Worm (Caenorhabditis elegans) whole organism, midembryonic: ENCODE results near the gene ZK945.8.

Experiments used
- T22C8.4 ChIP-seq: fragments of 200-800 bp; sonication (Bioruptor generic); IDR thresholded peaks from 2 replicates; pipeline ENCODE4 v1.3.6; 2022; ENCODE audit warnings: missing genetic modification characterization, missing compliant biosample characterization
- cog-1 ChIP-seq: sonication (generic microtip); optimal IDR thresholded peaks from 2 replicates; lab custom pipeline; 2016; ENCODE audit warnings: missing genetic modification characterization, missing compliant biosample characterization
- flt-1 ChIP-seq: fragments of 200-800 bp; sonication (Bioruptor generic); IDR thresholded peaks from 2 replicates; pipeline ENCODE4 v1.3.6; 2022; ENCODE audit warnings: missing genetic modification characterization, missing compliant biosample characterization
- klf-2 ChIP-seq: fragments of 200-800 bp; sonication (Bioruptor generic); conservative IDR thresholded peaks from 2 replicates; pipeline ENCODE4 v1.3.6; 2022; ENCODE audit warnings: missing genetic modification reagents, missing genetic modification characterization, missing compliant biosample characterization
- med-1 ChIP-seq: sonication (generic microtip); optimal IDR thresholded peaks from 2 replicates; lab custom pipeline; 2017; ENCODE audit warnings: missing genetic modification characterization, mild to moderate bottlenecking, missing compliant biosample characterization, antibody characterized with exemption, missing genetic modification reagents; ENCODE audit not compliant: insufficient read depth
- ref-1 ChIP-seq: fragments of 200-800 bp; sonication (Bioruptor generic); conservative IDR thresholded peaks from 2 replicates; pipeline ENCODE4 v1.3.6; 2022; ENCODE audit warnings: missing genetic modification reagents, missing genetic modification characterization, missing compliant biosample characterization
- tab-1 ChIP-seq: fragments of 200-800 bp; sonication (Bioruptor generic); IDR thresholded peaks from 2 replicates; pipeline ENCODE4 v1.3.6; 2022; ENCODE audit warnings: missing genetic modification characterization, missing compliant biosample characterization
- ztf-23 ChIP-seq: fragments of 200-800 bp; sonication (Bioruptor generic); IDR thresholded peaks from 2 replicates; pipeline ENCODE4 v1.3.6; 2022; ENCODE audit warnings: missing genetic modification reagents, missing genetic modification characterization, missing compliant biosample characterization
- ztf-29 ChIP-seq: fragments of 200-800 bp; sonication (Bioruptor generic); IDR thresholded peaks from 2 replicates; pipeline ENCODE4 v1.3.6; 2022; ENCODE audit warnings: missing genetic modification reagents, missing genetic modification characterization, missing compliant biosample characterization

ce11 chrII:10122465-10122864, 14.0 kb downstream of the ZK945.8 start, which contains the start of gene F27E5.7:
- TF ChIP-seq ztf-23 (GFP tag; lab: Robert Waterston, UW) (no peak), cog-1 (no peak), klf-2 (GFP tag; lab: Robert Waterston, UW) (no peak), med-1 (GFP tag; lab: Kevin White, UChicago) (no peak), ztf-29 (GFP tag; lab: Robert Waterston, UW) (no peak), flt-1 (GFP tag; lab: Robert Waterston, UW) (no peak), T22C8.4 (GFP tag; lab: Robert Waterston, UW) (no peak), ref-1 (GFP tag; lab: Robert Waterston, UW) (no peak), tab-1 (GFP tag; lab: Robert Waterston, UW) (no peak)
